Fruit fly (Drosophila melanogaster): ENCODE measurements around the gene Nmdar1.

The Nmdar1 gene

DNA sequence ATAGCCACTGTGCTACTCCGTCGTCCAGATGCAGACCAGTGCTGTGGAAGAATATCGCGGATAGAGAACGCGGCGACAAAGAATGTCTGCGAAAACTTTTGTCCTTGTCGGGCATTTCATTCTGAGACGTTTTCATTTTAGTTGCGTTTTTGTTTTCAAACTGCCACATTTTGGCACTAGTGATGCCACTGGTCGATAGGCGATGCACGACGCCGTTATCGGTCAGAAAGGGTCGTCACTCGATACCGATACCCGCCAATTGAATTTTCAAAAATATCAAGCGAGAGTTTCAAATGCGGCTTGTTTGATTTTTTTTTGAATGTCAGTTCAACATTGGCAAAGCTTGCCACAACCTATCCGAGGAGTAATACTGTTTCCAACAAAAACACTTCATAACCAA is 27.3 kb upstream of the Nmdar1 start:
- TF ChIP-seq bab1 (GFP tag; optimal IDR thresholded peaks at IDR 0.05), result peak; percentile 13
- TF ChIP-seq CG1620 (GFP tag; optimal IDR thresholded peaks at IDR 0.05), result no peak

DNA sequence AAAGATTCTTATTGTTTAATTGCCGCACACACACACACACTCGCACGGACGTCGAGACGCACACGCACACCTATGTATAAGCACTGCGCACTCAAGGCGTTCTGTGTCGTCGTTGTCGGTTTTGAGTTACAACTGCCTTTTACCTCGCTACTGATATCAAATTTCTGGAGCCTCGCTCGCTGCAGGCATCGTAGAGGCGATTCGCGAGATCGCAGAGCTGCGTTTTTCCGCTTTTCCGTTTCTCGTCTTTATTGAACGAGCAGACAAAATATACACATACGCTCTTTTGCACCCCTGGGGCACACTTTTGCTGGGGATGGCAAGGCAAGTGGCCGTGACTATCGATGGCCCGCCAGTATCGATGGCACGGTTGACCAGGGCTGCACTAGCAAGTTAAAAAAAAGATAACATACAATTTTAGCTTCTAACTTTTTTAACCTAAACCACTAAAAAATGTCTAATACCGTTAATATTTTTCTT is 24.4 kb upstream of the Nmdar1 start, which contains the start of gene CG2519:
TSS of gene CG2519 (minus strand) at position 312 of the 480 bp plus-strand sequence.
- TF ChIP-seq tj (GFP tag; optimal IDR thresholded peaks at IDR 0.05) (peak; percentile 54), bab1 (GFP tag; optimal IDR thresholded peaks at IDR 0.05) (peak; percentile 76), CG5204 (GFP tag; optimal IDR thresholded peaks at IDR 0.05) (no peak), kay (GFP tag; ENCODE audit: borderline replicate concordance) (no peak), Clk (GFP tag; optimal IDR thresholded peaks at IDR 0.05) (no peak), CG7045 (GFP tag; optimal IDR thresholded peaks at IDR 0.05) (peak; percentile 56), cic (GFP tag; optimal IDR thresholded peaks at IDR 0.05) (peak; percentile 70), CG11617 (GFP tag; optimal IDR thresholded peaks at IDR 0.05) (peak; percentile 44), CG1620 (GFP tag; optimal IDR thresholded peaks at IDR 0.05) (peak; percentile 27), Mnt (GFP tag; optimal IDR thresholded peaks at IDR 0.05) (peak; percentile 65), CG14711 (tag; optimal IDR thresholded peaks at IDR 0.05) (peak; percentile 37), Crg-1 (GFP tag; optimal IDR thresholded peaks at IDR 0.05) (peak; percentile 21), CG7101 (tag; optimal IDR thresholded peaks at IDR 0.05) (peak; percentile 50), ovo (GFP tag; optimal IDR thresholded peaks at IDR 0.05) (peak; percentile 38), toe (GFP tag; optimal IDR thresholded peaks at IDR 0.05) (no peak), cnc (optimal IDR thresholded peaks at IDR 0.05) (no peak), CG33017 (tag; optimal IDR thresholded peaks at IDR 0.05) (no peak), Hr96 (GFP tag; optimal IDR thresholded peaks at IDR 0.05) (no peak), pad (GFP tag; optimal IDR thresholded peaks at IDR 0.05) (peak; percentile 32), CG12768 (GFP tag; optimal IDR thresholded peaks at IDR 0.05) (peak; percentile 16)

DNA sequence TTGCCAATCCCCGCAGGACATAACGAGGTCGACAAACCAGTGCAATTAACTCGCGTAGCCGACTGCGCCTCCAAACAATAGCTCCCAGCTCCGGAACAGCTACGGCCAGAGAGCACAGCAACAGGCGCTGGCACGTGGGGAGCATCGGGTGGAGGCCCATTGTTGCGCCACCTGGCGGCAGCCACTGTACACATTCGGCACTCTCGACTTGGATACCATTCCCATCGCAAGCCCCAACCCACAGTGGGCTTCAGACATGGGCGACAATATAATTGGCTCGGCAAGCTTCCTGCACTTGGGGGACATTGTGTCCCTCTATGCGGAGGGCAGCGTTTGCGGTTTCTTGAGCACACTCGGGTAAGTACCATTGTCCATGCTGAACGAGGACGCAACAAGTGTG is 4.4 kb upstream of the Nmdar1 start:
- TF ChIP-seq tj (GFP tag; optimal IDR thresholded peaks at IDR 0.05) (no peak), cnc (optimal IDR thresholded peaks at IDR 0.05) (no peak), kay (GFP tag; ENCODE audit: borderline replicate concordance) (no peak), CG7101 (tag; optimal IDR thresholded peaks at IDR 0.05) (no peak), CG5204 (GFP tag; optimal IDR thresholded peaks at IDR 0.05) (no peak), ovo (GFP tag; optimal IDR thresholded peaks at IDR 0.05) (no peak), CG12768 (GFP tag; optimal IDR thresholded peaks at IDR 0.05) (no peak), Clk (GFP tag; optimal IDR thresholded peaks at IDR 0.05) (no peak), CG1620 (GFP tag; optimal IDR thresholded peaks at IDR 0.05) (no peak), CG7045 (GFP tag; optimal IDR thresholded peaks at IDR 0.05) (no peak), pad (GFP tag; optimal IDR thresholded peaks at IDR 0.05) (no peak), Mnt (GFP tag; optimal IDR thresholded peaks at IDR 0.05) (no peak), CG14711 (tag; optimal IDR thresholded peaks at IDR 0.05) (no peak), bab1 (GFP tag; optimal IDR thresholded peaks at IDR 0.05) (no peak), Hr96 (GFP tag; optimal IDR thresholded peaks at IDR 0.05) (no peak), toe (GFP tag; optimal IDR thresholded peaks at IDR 0.05) (no peak), CG33017 (tag; optimal IDR thresholded peaks at IDR 0.05) (no peak)

DNA sequence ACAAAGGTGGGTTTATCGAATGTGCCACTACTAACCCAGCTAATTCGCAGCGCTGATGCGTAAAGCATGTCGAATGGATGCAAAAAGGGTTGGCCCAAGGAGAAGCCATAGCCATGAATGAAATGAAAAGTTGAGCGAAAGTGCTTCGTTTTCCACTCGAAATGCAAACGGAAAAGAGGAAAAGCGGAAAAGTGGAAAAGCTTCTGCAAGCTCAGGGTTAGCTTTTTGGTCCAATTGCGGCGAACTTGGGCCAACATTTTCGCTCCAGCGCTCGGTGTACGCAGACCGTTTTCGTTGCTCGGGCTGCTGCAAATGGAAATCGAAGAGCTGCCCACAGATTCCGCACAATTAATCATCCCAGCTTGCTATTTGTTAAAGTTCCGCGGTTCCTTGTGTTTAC is 1.7 kb upstream of the Nmdar1 start:
- no peak for TF ChIP-seq CG1620 (GFP tag; optimal IDR thresholded peaks at IDR 0.05)
- no peak for TF ChIP-seq Hr96 (GFP tag; optimal IDR thresholded peaks at IDR 0.05)
- no peak for TF ChIP-seq cic (GFP tag; optimal IDR thresholded peaks at IDR 0.05)

DNA sequence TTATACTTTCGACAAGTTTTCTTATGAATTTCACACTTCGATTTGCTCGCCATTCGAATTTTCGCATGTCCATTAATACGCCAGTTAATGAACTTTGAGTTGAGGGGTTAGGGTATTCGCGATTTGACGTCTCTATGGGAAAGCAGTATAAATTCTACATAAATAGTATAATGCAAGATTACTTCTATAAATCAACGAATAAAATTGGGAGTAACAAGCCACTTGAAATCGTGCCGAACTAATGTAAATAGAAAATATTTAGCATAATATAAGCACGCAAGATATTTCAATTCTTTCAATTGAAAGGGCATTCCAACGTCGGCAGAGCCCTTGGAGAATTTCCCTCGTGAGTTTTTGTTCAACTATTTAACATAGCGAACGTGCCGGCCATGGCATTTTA is 2.6 kb downstream of the Nmdar1 start:
- TF ChIP-seq cic (GFP tag; optimal IDR thresholded peaks at IDR 0.05), result no peak
- peak; percentile 80 for TF ChIP-seq kay (GFP tag; ENCODE audit: borderline replicate concordance)
- no peak for TF ChIP-seq CG5204 (GFP tag; optimal IDR thresholded peaks at IDR 0.05)
- no peak for TF ChIP-seq ovo (GFP tag; optimal IDR thresholded peaks at IDR 0.05)
- no peak for TF ChIP-seq CG1620 (GFP tag; optimal IDR thresholded peaks at IDR 0.05)
- TF ChIP-seq pad (GFP tag; optimal IDR thresholded peaks at IDR 0.05), result no peak
- no peak for TF ChIP-seq Hr96 (GFP tag; optimal IDR thresholded peaks at IDR 0.05)
- peak; percentile 51 for TF ChIP-seq CG12768 (GFP tag; optimal IDR thresholded peaks at IDR 0.05)
- TF ChIP-seq Clk (GFP tag; optimal IDR thresholded peaks at IDR 0.05), result no peak
- no peak for TF ChIP-seq CG7045 (GFP tag; optimal IDR thresholded peaks at IDR 0.05)
- TF ChIP-seq cnc (optimal IDR thresholded peaks at IDR 0.05), result no peak
- no peak for TF ChIP-seq CG33017 (tag; optimal IDR thresholded peaks at IDR 0.05)
- TF ChIP-seq CG11617 (GFP tag; optimal IDR thresholded peaks at IDR 0.05), result no peak
- no peak for TF ChIP-seq Crg-1 (GFP tag; optimal IDR thresholded peaks at IDR 0.05)
- peak; percentile 58 for TF ChIP-seq bab1 (GFP tag; optimal IDR thresholded peaks at IDR 0.05)
- no peak for TF ChIP-seq tj (GFP tag; optimal IDR thresholded peaks at IDR 0.05)
- no peak for TF ChIP-seq CG14711 (tag; optimal IDR thresholded peaks at IDR 0.05)
- TF ChIP-seq CG7101 (tag; optimal IDR thresholded peaks at IDR 0.05), result no peak
- no peak for TF ChIP-seq toe (GFP tag; optimal IDR thresholded peaks at IDR 0.05)
- no peak for TF ChIP-seq Mnt (GFP tag; optimal IDR thresholded peaks at IDR 0.05)

DNA sequence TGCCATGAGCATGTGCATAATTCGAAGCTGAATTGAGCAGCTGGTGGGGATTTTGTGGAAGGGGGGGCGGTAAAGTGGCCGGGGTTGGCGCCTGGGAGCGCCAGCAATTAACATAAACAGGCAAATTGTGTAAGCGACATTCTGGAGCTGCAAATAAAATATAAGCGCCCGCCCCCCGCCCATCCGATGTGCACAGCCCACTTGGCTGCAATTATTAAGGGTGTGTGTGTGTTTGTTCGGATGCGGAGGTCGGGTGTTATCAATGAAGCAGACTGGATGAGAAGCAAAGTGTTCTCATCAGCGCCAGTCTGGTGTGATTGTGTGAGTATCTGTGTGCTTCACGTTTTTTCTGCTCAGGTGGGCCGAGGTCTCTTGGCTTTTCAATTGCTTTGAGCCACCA is 3.3 kb downstream of the Nmdar1 start:
- TF ChIP-seq cic (GFP tag; optimal IDR thresholded peaks at IDR 0.05) (peak; percentile 25), toe (GFP tag; optimal IDR thresholded peaks at IDR 0.05) (no peak), CG11617 (GFP tag; optimal IDR thresholded peaks at IDR 0.05) (no peak)

DNA sequence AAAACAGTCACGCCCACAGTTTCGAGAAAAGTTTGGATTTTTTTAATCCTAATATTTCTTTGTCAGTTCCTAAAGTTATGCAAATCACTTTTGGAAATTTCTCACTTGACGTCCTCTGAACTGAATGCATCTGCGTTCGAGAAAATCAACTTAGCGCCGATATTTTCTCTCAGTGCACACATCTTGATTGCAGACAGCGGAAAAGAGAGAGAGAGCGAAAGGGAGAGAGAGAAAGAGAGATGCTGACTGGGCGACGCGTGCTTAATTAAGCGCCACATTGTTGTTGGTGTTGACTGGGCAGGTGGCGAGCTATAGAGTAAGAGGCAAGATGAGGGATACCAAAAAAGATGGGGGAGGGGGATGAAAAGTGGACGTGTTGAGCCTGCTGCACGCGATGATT is 4.5 kb downstream of the Nmdar1 start:
- TF ChIP-seq bab1 (GFP tag; optimal IDR thresholded peaks at IDR 0.05) (peak; percentile 6), CG7101 (tag; optimal IDR thresholded peaks at IDR 0.05) (no peak), CG33017 (tag; optimal IDR thresholded peaks at IDR 0.05) (no peak), toe (GFP tag; optimal IDR thresholded peaks at IDR 0.05) (no peak), tj (GFP tag; optimal IDR thresholded peaks at IDR 0.05) (peak; percentile 35), CG14711 (tag; optimal IDR thresholded peaks at IDR 0.05) (no peak), CG5204 (GFP tag; optimal IDR thresholded peaks at IDR 0.05) (no peak)

Data from whole organism, adult.